Fruit fly (Drosophila melanogaster) whole organism, pupa: Measurements from ENCODE around the gene NK7.1.

ENCODE experiments used
- CG12605 ChIP-seq: fragments of 200-800 bp; sonication (Bioruptor generic); IDR thresholded peaks from 2 replicates; pipeline ENCODE4 v1.3.6; 2022; ENCODE audit warnings: missing biosample characterization, missing genetic modification characterization
- CG13204 ChIP-seq: fragments of 200-800 bp; sonication (Bioruptor generic); optimal IDR thresholded peaks from 2 replicates; lab custom pipeline; 2018; ENCODE audit warnings: missing biosample characterization, mild to moderate bottlenecking, missing genetic modification characterization, moderate library complexity
- CG14655 ChIP-seq: fragments of 200-800 bp; sonication (Bioruptor generic); optimal IDR thresholded peaks from 3 replicates; lab custom pipeline; 2017; ENCODE audit warnings: mild to moderate bottlenecking, missing biosample characterization, missing genetic modification reagents, missing genetic modification characterization
- CG17806 ChIP-seq: fragments of 200-800 bp; sonication (Bioruptor generic); optimal IDR thresholded peaks from 2 replicates; lab custom pipeline; 2018; ENCODE audit warnings: missing biosample characterization, mild to moderate bottlenecking, missing genetic modification characterization, moderate library complexity
- CG32121 ChIP-seq: fragments of 200-800 bp; sonication (Bioruptor generic); IDR thresholded peaks from 2 replicates; pipeline ENCODE4 v1.3.6; 2022; ENCODE audit warnings: missing biosample characterization, missing genetic modification characterization
- CG34367 ChIP-seq: fragments of 200-800 bp; sonication (Bioruptor generic); optimal IDR thresholded peaks from 2 replicates; lab custom pipeline; 2018; ENCODE audit warnings: missing biosample characterization, mild to moderate bottlenecking, missing genetic modification characterization
- CG4496 ChIP-seq: fragments of 200-800 bp; sonication (Bioruptor generic); IDR thresholded peaks from 3 replicates; pipeline ENCODE4 v1.3.6; 2022; ENCODE audit warnings: missing biosample characterization, missing genetic modification characterization
- CG9948 ChIP-seq: fragments of 200-800 bp; sonication (Bioruptor generic); optimal IDR thresholded peaks from 2 replicates; lab custom pipeline; 2018; ENCODE audit warnings: missing biosample characterization, mild to moderate bottlenecking, missing genetic modification characterization, moderate library complexity
- EcR ChIP-seq: fragments of 200-800 bp; sonication (Bioruptor generic); optimal IDR thresholded peaks from 3 replicates; lab custom pipeline; 2019; ENCODE audit warnings: missing biosample characterization, missing genetic modification characterization, mild to moderate bottlenecking, moderate library complexity, missing genetic modification reagents
- Ets98B ChIP-seq: fragments of 200-800 bp; sonication (Bioruptor generic); IDR thresholded peaks from 2 replicates; pipeline ENCODE4 v1.3.6; 2022; ENCODE audit warnings: missing biosample characterization, missing genetic modification characterization
- Pif1B ChIP-seq: fragments of 200-800 bp; sonication (Bioruptor generic); optimal IDR thresholded peaks from 3 replicates; lab custom pipeline; 2016; ENCODE audit warnings: missing biosample characterization, missing genetic modification characterization
- fd96Ca ChIP-seq: fragments of 200-800 bp; sonication (Bioruptor generic); IDR thresholded peaks from 3 replicates; pipeline ENCODE4 v1.3.6; 2022; ENCODE audit warnings: missing biosample characterization, missing genetic modification characterization
- gl ChIP-seq: fragments of 200-800 bp; sonication (Bioruptor generic); optimal IDR thresholded peaks from 2 replicates; lab custom pipeline; 2018; ENCODE audit warnings: missing biosample characterization, mild to moderate bottlenecking, missing genetic modification characterization

- TF ChIP-seq fd96Ca (GFP tag; lab: Robert Waterston, UW) (no peak), gl (no peak), EcR (GFP tag; lab: Kevin White, UChicago) (no peak), CG13204 (no peak), CG32121 (GFP tag; lab: Robert Waterston, UW) (no peak), CG4496 (no peak), CG9948 (tag; lab: Kevin White, UChicago) (no peak), Ets98B (GFP tag; lab: Robert Waterston, UW) (no peak), CG17806 (tag; lab: Kevin White, UChicago) (no peak), CG12605 (GFP tag; lab: Robert Waterston, UW) (no peak), CG34367 (tag; lab: Kevin White, UChicago) (no peak), Pif1B (no peak), CG14655 (GFP tag; lab: Kevin White, UChicago) (no peak)
Measured at dm6 chr3R:14365918-14366317, 6.8 kb downstream of the NK7.1 start.
